Worm (Caenorhabditis elegans) whole organism, young adult: ENCODE data around the gene oac-20.

Experiments used
- B0261.1 ChIP-seq: sonication (generic microtip); optimal IDR thresholded peaks from 2 replicates; lab custom pipeline; 2016; ENCODE audit warnings: mild to moderate bottlenecking, missing genetic modification characterization, moderate library complexity, missing compliant biosample characterization
- F22D6.2 ChIP-seq: sonication (generic microtip); optimal IDR thresholded peaks from 2 replicates; lab custom pipeline; 2016; ENCODE audit warnings: mild to moderate bottlenecking, missing genetic modification characterization, missing compliant biosample characterization
- F37B4.10 ChIP-seq: fragments of 200-800 bp; sonication (Bioruptor generic); IDR thresholded peaks from 2 replicates; pipeline ENCODE4 v1.3.6; 2022; ENCODE audit warnings: missing genetic modification characterization, missing compliant biosample characterization
- F49E8.2 ChIP-seq: sonication (generic microtip); optimal IDR thresholded peaks from 3 replicates; lab custom pipeline; 2017; ENCODE audit warnings: missing genetic modification characterization, mild to moderate bottlenecking, missing compliant biosample characterization, antibody characterized with exemption, moderate library complexity; ENCODE audit not compliant: insufficient read depth
- F52B5.7 ChIP-seq: sonication (generic microtip); optimal IDR thresholded peaks from 2 replicates; lab custom pipeline; 2016; ENCODE audit warnings: mild to moderate bottlenecking, missing genetic modification characterization, missing compliant biosample characterization
- F55B11.4 ChIP-seq: sonication (generic microtip); optimal IDR thresholded peaks from 2 replicates; lab custom pipeline; 2016; ENCODE audit warnings: missing compliant biosample characterization, missing genetic modification characterization, borderline replicate concordance; ENCODE audit not compliant: insufficient read depth
- Y67H2A.10 ChIP-seq: fragments of 200-800 bp; sonication (Bioruptor generic); conservative IDR thresholded peaks from 2 replicates; pipeline ENCODE4 v1.3.6; 2022; ENCODE audit warnings: missing genetic modification reagents, missing genetic modification characterization, missing compliant biosample characterization
- ZK185.1 ChIP-seq: sonication (generic microtip); optimal IDR thresholded peaks from 2 replicates; lab custom pipeline; 2016; ENCODE audit warnings: mild to moderate bottlenecking, missing genetic modification characterization, missing compliant biosample characterization; ENCODE audit not compliant: poor library complexity, severe bottlenecking
- athp-1 ChIP-seq: sonication (generic microtip); optimal IDR thresholded peaks from 2 replicates; lab custom pipeline; 2017; ENCODE audit warnings: mild to moderate bottlenecking, missing genetic modification characterization, missing compliant biosample characterization
- attf-3 ChIP-seq: fragments of 200-800 bp; sonication (Bioruptor generic); conservative IDR thresholded peaks from 2 replicates; pipeline ENCODE4 v1.3.6; 2022; ENCODE audit warnings: missing genetic modification reagents, missing genetic modification characterization, missing compliant biosample characterization
- attf-6 ChIP-seq: fragments of 200-800 bp; sonication (Bioruptor generic); IDR thresholded peaks from 2 replicates; pipeline ENCODE4 v1.3.6; 2022; ENCODE audit warnings: missing genetic modification reagents, missing genetic modification characterization, missing compliant biosample characterization
- ceh-27 ChIP-seq: fragments of 200-800 bp; sonication (Bioruptor generic); optimal IDR thresholded peaks from 2 replicates; lab custom pipeline; 2018; ENCODE audit warnings: mild to moderate bottlenecking, missing genetic modification characterization, moderate library complexity, missing compliant biosample characterization
- ceh-40 ChIP-seq: fragments of 200-800 bp; sonication (Bioruptor generic); IDR thresholded peaks from 2 replicates; pipeline ENCODE4 v1.3.6; 2022; ENCODE audit warnings: missing genetic modification characterization, missing compliant biosample characterization
- ceh-79 ChIP-seq: sonication (generic microtip); optimal IDR thresholded peaks from 2 replicates; lab custom pipeline; 2017; ENCODE audit warnings: mild to moderate bottlenecking, missing genetic modification characterization, missing compliant biosample characterization
- ceh-91 ChIP-seq: fragments of 200-800 bp; sonication (Bioruptor generic); IDR thresholded peaks from 2 replicates; pipeline ENCODE4 v1.3.6; 2022; ENCODE audit warnings: missing genetic modification reagents, missing genetic modification characterization, missing compliant biosample characterization
- chd-7 ChIP-seq: sonication (generic microtip); optimal IDR thresholded peaks from 2 replicates; lab custom pipeline; 2016; ENCODE audit warnings: mild to moderate bottlenecking, missing genetic modification characterization, moderate library complexity, missing compliant biosample characterization
- die-1 ChIP-seq: sonication (generic microtip); optimal IDR thresholded peaks from 2 replicates; lab custom pipeline; 2016; ENCODE audit warnings: missing genotype, mild to moderate bottlenecking, missing genetic modification characterization, missing compliant biosample characterization
- dpff-1 ChIP-seq: sonication (generic microtip); optimal IDR thresholded peaks from 2 replicates; lab custom pipeline; 2017; ENCODE audit warnings: mild to moderate bottlenecking, missing genetic modification characterization, missing compliant biosample characterization
- egl-18 ChIP-seq: fragments of 200-800 bp; sonication (Bioruptor generic); IDR thresholded peaks from 2 replicates; pipeline ENCODE4 v1.3.6; 2022; ENCODE audit warnings: missing genetic modification reagents, missing genetic modification characterization, missing compliant biosample characterization
- ets-4 ChIP-seq: fragments of 200-800 bp; sonication (Bioruptor generic); optimal IDR thresholded peaks from 2 replicates; lab custom pipeline; 2018; ENCODE audit warnings: mild to moderate bottlenecking, missing genetic modification characterization, missing compliant biosample characterization
- gei-17 ChIP-seq: fragments of 200-800 bp; sonication (Bioruptor generic); optimal IDR thresholded peaks from 2 replicates; lab custom pipeline; 2018; ENCODE audit warnings: mild to moderate bottlenecking, missing genetic modification characterization, missing compliant biosample characterization
- lsy-27 ChIP-seq: sonication (generic microtip); optimal IDR thresholded peaks from 2 replicates; lab custom pipeline; 2017; ENCODE audit warnings: missing genetic modification characterization, mild to moderate bottlenecking, missing compliant biosample characterization, antibody characterized with exemption, missing genotype, borderline replicate concordance; ENCODE audit not compliant: insufficient read depth
- madf-8 ChIP-seq: fragments of 200-800 bp; sonication (Bioruptor generic); conservative IDR thresholded peaks from 2 replicates; pipeline ENCODE4 v1.3.6; 2022; ENCODE audit warnings: missing genetic modification reagents, missing genetic modification characterization, missing compliant biosample characterization
- mes-4 ChIP-seq: sonication (generic microtip); optimal IDR thresholded peaks from 2 replicates; lab custom pipeline; 2016; ENCODE audit warnings: missing genotype, missing genetic modification characterization, missing compliant biosample characterization
- nfya-1 ChIP-seq: sonication (generic microtip); optimal IDR thresholded peaks from 2 replicates; lab custom pipeline; 2017; ENCODE audit warnings: antibody characterized with exemption, missing compliant biosample characterization, missing genetic modification characterization, borderline replicate concordance; ENCODE audit not compliant: insufficient read depth
- nfya-2 ChIP-seq: fragments of 200-800 bp; sonication (Bioruptor generic); IDR thresholded peaks from 2 replicates; pipeline ENCODE4 v1.3.6; 2022; ENCODE audit warnings: missing genetic modification reagents, missing genetic modification characterization, missing compliant biosample characterization
- nfyb-1 ChIP-seq: fragments of 200-800 bp; sonication (Bioruptor generic); IDR thresholded peaks from 2 replicates; pipeline ENCODE4 v1.3.6; 2022; ENCODE audit warnings: missing genetic modification reagents, missing genetic modification characterization, missing compliant biosample characterization
- nhr-27 ChIP-seq: fragments of 200-800 bp; sonication (Bioruptor generic); optimal IDR thresholded peaks from 2 replicates; lab custom pipeline; 2018; ENCODE audit warnings: mild to moderate bottlenecking, missing genetic modification characterization, moderate library complexity, missing compliant biosample characterization
- nhr-80 ChIP-seq: sonication (generic microtip); optimal IDR thresholded peaks from 2 replicates; lab custom pipeline; 2016; ENCODE audit warnings: missing genetic modification characterization, missing compliant biosample characterization
- rcor-1 ChIP-seq: fragments of 200-800 bp; sonication (Bioruptor generic); IDR thresholded peaks from 2 replicates; pipeline ENCODE4 v1.3.6; 2022; ENCODE audit warnings: missing genetic modification reagents, missing genetic modification characterization, missing compliant biosample characterization
- snpc-4 ChIP-seq, 5 experiments: fragments of 150-350 bp in 1 of 5; sonication (generic microtip) in 4 of 5; optimal IDR thresholded peaks; 2 replicates each; lab custom pipeline; 2014 to 2018; ENCODE audit warnings: missing genetic modification characterization in 5 of 5, missing biosample characterization in 3 of 5, antibody characterized with exemption in 2 of 5, mild to moderate bottlenecking in 2 of 5, missing compliant biosample characterization in 2 of 5, missing genotype in 2 of 5, moderate library complexity in 2 of 5, missing genetic modification reagents in 1 of 5
- tbp1 ChIP-seq: fragments of 200-800 bp; sonication (Bioruptor generic); optimal IDR thresholded peaks from 2 replicates; lab custom pipeline; 2018; ENCODE audit warnings: mild to moderate bottlenecking, missing genetic modification characterization, missing compliant biosample characterization
- tlf-1 ChIP-seq: fragments of 200-800 bp; sonication (Bioruptor generic); optimal IDR thresholded peaks from 2 replicates; lab custom pipeline; 2018; ENCODE audit warnings: mild to moderate bottlenecking, missing genetic modification characterization, missing compliant biosample characterization
- unc-62 ChIP-seq: fragments of 150-350 bp; optimal IDR thresholded peaks from 2 replicates; lab custom pipeline; 2014; ENCODE audit warnings: missing biosample characterization, missing genetic modification reagents, missing genetic modification characterization
- zfh-2 ChIP-seq: fragments of 200-800 bp; sonication (Bioruptor generic); conservative IDR thresholded peaks from 2 replicates; pipeline ENCODE4 v1.3.6; 2022; ENCODE audit warnings: missing genetic modification reagents, missing genetic modification characterization, missing compliant biosample characterization
- ztf-18 ChIP-seq: sonication (generic microtip); optimal IDR thresholded peaks from 2 replicates; lab custom pipeline; 2016; ENCODE audit warnings: missing genotype, mild to moderate bottlenecking, missing genetic modification characterization, missing compliant biosample characterization
- ztf-25 ChIP-seq: fragments of 200-800 bp; sonication (Bioruptor generic); IDR thresholded peaks from 2 replicates; pipeline ENCODE4 v1.3.6; 2022; ENCODE audit warnings: missing genetic modification reagents, missing genetic modification characterization, missing compliant biosample characterization
- ztf-6 ChIP-seq: fragments of 200-800 bp; sonication (Bioruptor generic); IDR thresholded peaks from 2 replicates; pipeline ENCODE4 v1.3.6; 2022; ENCODE audit warnings: missing genetic modification reagents, missing genetic modification characterization, missing compliant biosample characterization

oac-20 gene

ce11 chrV:15969653-15970052 lies 8.9 kb upstream of the oac-20 start, which contains the start of gene F36G9.7:
Gene F36G9.7, minus strand, starts transcription at chrV:15969753.
- TF ChIP-seq ZK185.1 (tag; lab: Kevin White, UChicago) = no peak
- no peak for TF ChIP-seq nfyb-1 (GFP tag; lab: Robert Waterston, UW)
- TF ChIP-seq lsy-27 = no peak
- no peak for TF ChIP-seq F22D6.2 (tag; lab: Kevin White, UChicago)
- TF ChIP-seq F37B4.10 (GFP tag; lab: Robert Waterston, UW) = no peak
- TF ChIP-seq tlf-1 (GFP tag; lab: Kevin White, UChicago) = no peak
- TF ChIP-seq attf-3 = no peak
- no peak for TF ChIP-seq nfya-1 (tag; lab: Kevin White, UChicago)
- no peak for TF ChIP-seq ets-4 (GFP tag; lab: Kevin White, UChicago)
- TF ChIP-seq attf-6 (GFP tag; lab: Robert Waterston, UW) = no peak
- no peak for TF ChIP-seq Y67H2A.10 (GFP tag; lab: Robert Waterston, UW)
- TF ChIP-seq athp-1 (tag; lab: Kevin White, UChicago) = no peak
- no peak for TF ChIP-seq F52B5.7 (tag; lab: Kevin White, UChicago)

ce11 chrV:15970820-15971219 lies 7.7 kb upstream of the oac-20 start:
- TF ChIP-seq ceh-40 (GFP tag; lab: Robert Waterston, UW) = no peak
- no peak for TF ChIP-seq tbp1 (GFP tag; lab: Kevin White, UChicago)
- TF ChIP-seq nhr-80 = no peak
- no peak for TF ChIP-seq attf-3
- TF ChIP-seq ztf-18 = no peak
- no peak for TF ChIP-seq unc-62
- TF ChIP-seq B0261.1 (tag; lab: Kevin White, UChicago) = no peak
- TF ChIP-seq F52B5.7 (tag; lab: Kevin White, UChicago) = no peak
- TF ChIP-seq gei-17 (GFP tag; lab: Kevin White, UChicago) = no peak

ce11 chrV:15972484-15972883 lies 6.0 kb upstream of the oac-20 start, which contains the start of gene sru-23:
Gene sru-23, minus strand, starts transcription at chrV:15972584.
- no peak for TF ChIP-seq mes-4 (tag; lab: Kevin White, UChicago)
- TF ChIP-seq zfh-2 (GFP tag; lab: Robert Waterston, UW) = no peak
- no peak for TF ChIP-seq dpff-1 (tag; lab: Kevin White, UChicago)
- no peak for TF ChIP-seq F49E8.2
- no peak for TF ChIP-seq die-1 (tag; lab: Kevin White, UChicago)
- TF ChIP-seq madf-8 (GFP tag; lab: Robert Waterston, UW) = no peak
- no peak for TF ChIP-seq ztf-6 (GFP tag; lab: Robert Waterston, UW)
- TF ChIP-seq F55B11.4 (tag; lab: Kevin White, UChicago) = no peak
- no peak for TF ChIP-seq ceh-91 (GFP tag; lab: Robert Waterston, UW)
- no peak for TF ChIP-seq ceh-79 (tag; lab: Kevin White, UChicago)
- no peak for TF ChIP-seq nfya-2 (GFP tag; lab: Robert Waterston, UW)
- no peak for TF ChIP-seq ztf-25 (GFP tag; lab: Robert Waterston, UW)
- no peak for TF ChIP-seq nhr-27 (tag; lab: Kevin White, UChicago)

ce11 chrV:15974836-15975235 lies 3.7 kb upstream of the oac-20 start, which contains the start of gene sru-22:
Gene sru-22, minus strand, starts transcription at chrV:15974936.
- TF ChIP-seq chd-7 (no peak), ceh-27 (no peak), zfh-2 (GFP tag; lab: Robert Waterston, UW) (no peak), lsy-27 (no peak), egl-18 (GFP tag; lab: Robert Waterston, UW) (no peak), rcor-1 (GFP tag; lab: Robert Waterston, UW) (no peak), snpc-4 (GFP tag; optimal IDR thresholded peaks at IDR 0.05; lab: Kevin White, UChicago) (no peak), snpc-4 (tag; optimal IDR thresholded peaks at IDR 0.05; lab: Kevin White, UChicago) (no peak)
